Worm (Caenorhabditis elegans) whole organism, mixed stage, embryonic: ENCODE data around the gene ttr-36.

Experiments
- bed-3 ChIP-seq: fragments of 200-800 bp; sonication (Bioruptor generic); optimal IDR thresholded peaks from 3 replicates; lab custom pipeline; 2018; ENCODE audit warnings: mild to moderate bottlenecking, missing genetic modification characterization, moderate library complexity, missing compliant biosample characterization
- blmp-1 ChIP-seq: fragments of 150-350 bp; optimal IDR thresholded peaks from 2 replicates; lab custom pipeline; 2014; ENCODE audit warnings: missing biosample characterization, missing genetic modification characterization
- ceh-39 ChIP-seq: fragments of 150-350 bp; optimal IDR thresholded peaks from 2 replicates; lab custom pipeline; 2014; ENCODE audit warnings: missing biosample characterization, missing genetic modification characterization
- ceh-43 ChIP-seq: fragments of 200-800 bp; sonication (Bioruptor generic); optimal IDR thresholded peaks from 2 replicates; lab custom pipeline; 2018; ENCODE audit warnings: mild to moderate bottlenecking, missing genetic modification characterization, moderate library complexity, missing compliant biosample characterization
- ceh-83 ChIP-seq: fragments of 200-800 bp; sonication (Bioruptor generic); optimal IDR thresholded peaks from 2 replicates; lab custom pipeline; 2018; ENCODE audit warnings: mild to moderate bottlenecking, missing genetic modification characterization, missing compliant biosample characterization
- ces-1 ChIP-seq: fragments of 150-350 bp; optimal IDR thresholded peaks from 2 replicates; lab custom pipeline; 2014; ENCODE audit warnings: missing biosample characterization, missing genetic modification reagents, missing genetic modification characterization
- cnd-1 ChIP-seq: fragments of 200-800 bp; sonication (Bioruptor generic); optimal IDR thresholded peaks from 2 replicates; lab custom pipeline; 2018; ENCODE audit warnings: mild to moderate bottlenecking, missing genetic modification characterization, missing compliant biosample characterization
- drap-1 ChIP-seq: fragments of 200-800 bp; sonication (Bioruptor generic); optimal IDR thresholded peaks from 3 replicates; lab custom pipeline; 2018; ENCODE audit warnings: mild to moderate bottlenecking, missing genetic modification characterization, missing compliant biosample characterization
- elt-1 ChIP-seq: sonication (generic microtip); optimal IDR thresholded peaks from 2 replicates; lab custom pipeline; 2017; ENCODE audit warnings: missing genetic modification characterization, mild to moderate bottlenecking, missing compliant biosample characterization, antibody characterized with exemption, moderate library complexity, borderline replicate concordance; ENCODE audit not compliant: insufficient read depth
- elt-3 ChIP-seq: fragments of 150-350 bp; optimal IDR thresholded peaks from 2 replicates; lab custom pipeline; 2014; ENCODE audit warnings: missing biosample characterization, missing genetic modification characterization
- flh-1 ChIP-seq: fragments of 200-800 bp; sonication (Bioruptor generic); optimal IDR thresholded peaks from 2 replicates; lab custom pipeline; 2018; ENCODE audit warnings: mild to moderate bottlenecking, missing genetic modification characterization, moderate library complexity, missing compliant biosample characterization
- ham-2 ChIP-seq: fragments of 200-800 bp; sonication (Bioruptor generic); optimal IDR thresholded peaks from 2 replicates; lab custom pipeline; 2018; ENCODE audit warnings: mild to moderate bottlenecking, missing genetic modification characterization, missing compliant biosample characterization
- hlh-1 ChIP-seq: fragments of 150-350 bp; optimal IDR thresholded peaks from 2 replicates; lab custom pipeline; 2014; ENCODE audit warnings: missing biosample characterization, missing genetic modification reagents, missing genetic modification characterization
- lin-13 ChIP-seq: fragments of 150-350 bp; optimal IDR thresholded peaks from 2 replicates; lab custom pipeline; 2014; ENCODE audit warnings: missing biosample characterization, missing genetic modification characterization
- lin-32 ChIP-seq: fragments of 200-800 bp; sonication (Bioruptor generic); optimal IDR thresholded peaks from 2 replicates; lab custom pipeline; 2018; ENCODE audit warnings: mild to moderate bottlenecking, missing genetic modification characterization, missing compliant biosample characterization
- lsy-2 ChIP-seq: fragments of 150-350 bp; optimal IDR thresholded peaks from 2 replicates; lab custom pipeline; 2014; ENCODE audit warnings: missing biosample characterization, missing genetic modification characterization
- mep-1 ChIP-seq: fragments of 150-350 bp; optimal IDR thresholded peaks from 2 replicates; lab custom pipeline; 2017; ENCODE audit warnings: missing biosample characterization, missing genetic modification reagents, missing genetic modification characterization, inconsistent platforms
- nhr-12 ChIP-seq: fragments of 150-350 bp; optimal IDR thresholded peaks from 2 replicates; lab custom pipeline; 2014; ENCODE audit warnings: missing biosample characterization, missing genetic modification characterization
- nhr-2 ChIP-seq: fragments of 150-350 bp; optimal IDR thresholded peaks from 2 replicates; lab custom pipeline; 2014; ENCODE audit warnings: missing biosample characterization, missing genetic modification characterization
- nhr-237 ChIP-seq: fragments of 150-350 bp; optimal IDR thresholded peaks from 2 replicates; lab custom pipeline; 2014; ENCODE audit warnings: missing biosample characterization, missing genetic modification characterization
- nhr-28 ChIP-seq: fragments of 150-350 bp; optimal IDR thresholded peaks from 2 replicates; lab custom pipeline; 2014; ENCODE audit warnings: missing biosample characterization, missing genetic modification characterization
- pha-4 ChIP-seq: fragments of 150-350 bp; optimal IDR thresholded peaks from 2 replicates; lab custom pipeline; 2018; ENCODE audit warnings: missing biosample characterization, missing genetic modification reagents, missing genetic modification characterization
- snpc-4 ChIP-seq: fragments of 150-350 bp; optimal IDR thresholded peaks from 2 replicates; lab custom pipeline; 2014; ENCODE audit warnings: missing biosample characterization, missing genetic modification characterization
- tbx-8 ChIP-seq: fragments of 200-800 bp; sonication (Bioruptor generic); optimal IDR thresholded peaks from 2 replicates; lab custom pipeline; 2018; ENCODE audit warnings: mild to moderate bottlenecking, missing genetic modification characterization, moderate library complexity, missing compliant biosample characterization
- unc-120 ChIP-seq: sonication (generic microtip); optimal IDR thresholded peaks from 2 replicates; lab custom pipeline; 2017; ENCODE audit warnings: missing genetic modification characterization, missing compliant biosample characterization; ENCODE audit not compliant: poor library complexity, severe bottlenecking
- unc-39 ChIP-seq: fragments of 150-350 bp; optimal IDR thresholded peaks from 2 replicates; lab custom pipeline; 2014; ENCODE audit warnings: missing biosample characterization, missing genetic modification characterization
- unc-62 ChIP-seq: fragments of 150-350 bp; optimal IDR thresholded peaks from 2 replicates; lab custom pipeline; 2014; ENCODE audit warnings: missing biosample characterization, missing genetic modification reagents, missing genetic modification characterization
- zip-8 ChIP-seq: fragments of 150-350 bp; optimal IDR thresholded peaks from 2 replicates; lab custom pipeline; 2014; ENCODE audit warnings: missing biosample characterization, missing genetic modification characterization
- ztf-11 ChIP-seq: fragments of 150-350 bp; optimal IDR thresholded peaks from 2 replicates; lab custom pipeline; 2014; ENCODE audit warnings: missing biosample characterization, missing genetic modification characterization

The ttr-36 gene

DNA sequence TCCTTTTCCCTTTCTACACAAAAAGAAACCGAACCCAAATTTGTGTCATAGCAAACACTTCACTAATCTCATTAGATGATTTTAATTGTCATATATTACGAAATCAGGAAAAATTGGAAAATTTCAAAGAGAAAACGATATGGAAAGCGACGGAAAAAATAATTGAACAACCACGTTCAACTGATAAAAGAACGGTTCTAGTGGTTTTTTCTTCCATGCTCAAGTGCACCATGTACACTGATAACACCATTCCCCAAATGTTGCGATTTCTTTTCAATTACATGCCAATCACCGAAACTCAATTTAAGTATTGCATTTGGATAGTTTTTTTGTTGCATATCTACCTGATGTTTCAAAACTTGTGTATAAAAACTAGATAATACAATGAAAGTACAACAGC, 19.9 kb downstream of the ttr-36 start:
- no peak for TF ChIP-seq ham-2 (GFP tag; lab: Kevin White, UChicago)
- TF ChIP-seq unc-39 (tag; lab: Kevin White, UChicago) = no peak
- TF ChIP-seq elt-3 (tag; lab: Kevin White, UChicago) = no peak
- no peak for TF ChIP-seq unc-62 (GFP tag; lab: Kevin White, UChicago)
- no peak for TF ChIP-seq elt-1
- no peak for TF ChIP-seq ceh-43 (GFP tag; lab: Kevin White, UChicago)
- no peak for TF ChIP-seq nhr-12 (tag; lab: Kevin White, UChicago)

DNA sequence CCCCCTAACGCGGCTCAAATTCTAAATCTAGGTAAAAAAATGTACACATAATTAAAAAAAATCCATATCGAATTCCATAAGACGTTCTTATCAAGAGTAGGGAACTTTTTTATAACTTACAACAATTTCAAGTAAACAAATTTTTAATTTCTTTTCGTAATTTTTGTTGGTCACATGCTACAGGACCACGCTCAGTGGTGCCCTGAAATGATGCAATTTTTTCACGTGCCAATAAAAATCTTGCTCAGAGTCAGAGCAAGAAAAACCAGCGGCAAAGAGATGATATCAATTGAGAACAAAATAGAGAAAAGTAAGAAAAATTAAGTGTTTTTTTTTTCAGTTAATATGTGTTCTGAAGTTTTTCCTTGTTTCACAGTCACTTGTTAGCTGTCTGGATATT, 21.2 kb downstream of the ttr-36 start:
- no peak for TF ChIP-seq nhr-12 (tag; lab: Kevin White, UChicago)

DNA sequence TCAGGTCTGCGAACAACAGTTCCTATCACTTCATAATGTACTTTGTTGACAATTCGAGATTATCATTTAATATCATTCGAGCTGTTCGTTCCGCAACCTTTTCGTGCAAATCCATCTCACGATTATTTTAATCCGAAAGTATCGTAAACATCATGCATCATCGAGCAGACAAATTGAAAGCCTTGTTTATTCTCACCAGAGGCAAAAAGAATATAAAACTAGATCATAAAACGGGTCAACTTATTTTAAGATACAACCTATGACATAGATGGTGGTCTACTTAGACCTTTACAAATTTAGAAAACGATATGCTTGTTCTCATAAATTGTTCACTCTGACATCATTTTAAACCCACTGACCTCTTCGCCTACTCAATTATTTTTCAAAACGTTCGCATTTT, 22.3 kb downstream of the ttr-36 start:
- TF ChIP-seq flh-1 (no peak), blmp-1 (tag; lab: Kevin White, UChicago) (no peak), lsy-2 (no peak), elt-1 (no peak), ztf-11 (tag; lab: Kevin White, UChicago) (no peak), mep-1 (tag; lab: Kevin White, UChicago) (no peak), nhr-12 (tag; lab: Kevin White, UChicago) (no peak), nhr-237 (tag; lab: Kevin White, UChicago) (no peak), elt-3 (tag; lab: Kevin White, UChicago) (no peak), cnd-1 (no peak), pha-4 (tag; lab: Kevin White, UChicago) (no peak), unc-62 (GFP tag; lab: Kevin White, UChicago) (no peak), lin-13 (tag; lab: Kevin White, UChicago) (no peak), drap-1 (no peak)
- TF ChIP-seq, all 35 proteins: peak for 0

DNA sequence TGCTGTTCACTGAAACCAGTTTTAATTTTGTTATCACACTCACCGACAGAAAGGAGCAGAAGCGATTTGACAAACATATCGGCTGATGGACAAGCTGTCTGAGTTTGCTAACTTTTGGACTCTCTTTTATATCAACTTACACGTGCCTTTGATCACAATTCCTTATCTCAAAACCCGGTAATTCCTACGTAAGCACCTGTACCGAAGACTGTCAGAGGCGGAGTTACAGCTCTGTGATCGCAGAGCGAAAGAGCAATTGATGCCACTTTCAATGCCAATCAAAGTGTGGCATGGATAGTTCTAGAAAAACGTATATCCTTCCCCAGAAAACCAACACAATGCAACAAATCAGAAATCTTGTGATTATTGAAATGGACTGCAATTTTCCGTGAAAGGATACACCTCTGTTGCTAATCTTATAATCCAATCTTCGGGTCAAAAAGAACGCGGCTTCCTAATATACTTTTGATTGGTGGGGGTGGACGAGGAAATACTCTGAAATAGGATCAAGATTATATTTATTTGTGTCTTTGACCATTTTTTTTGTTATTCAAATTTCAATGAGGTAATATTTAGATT, 26.1 kb downstream of the ttr-36 start, which contains the start of gene ilys-5:
ilys-5 (minus strand) TSS at position 140 of the 579 bp plus-strand sequence.
- TF ChIP-seq snpc-4 (tag; lab: Kevin White, UChicago) (no peak), tbx-8 (GFP tag; lab: Kevin White, UChicago) (no peak)

- TF ChIP-seq nhr-28 (tag; lab: Kevin White, UChicago) = no peak
- TF ChIP-seq lsy-2 = no peak
- no peak for TF ChIP-seq drap-1
- TF ChIP-seq tbx-8 (GFP tag; lab: Kevin White, UChicago) = no peak
These were observed 27.3 kb downstream of the ttr-36 start for ce11 chrX:6538068-6538467.

- no peak for TF ChIP-seq snpc-4 (tag; lab: Kevin White, UChicago)
- TF ChIP-seq nhr-28 (tag; lab: Kevin White, UChicago) = no peak
- TF ChIP-seq elt-3 (tag; lab: Kevin White, UChicago) = no peak
- TF ChIP-seq blmp-1 (tag; lab: Kevin White, UChicago) = no peak
- TF ChIP-seq flh-1 = no peak
- peak; percentile 70 for TF ChIP-seq ces-1 (GFP tag; lab: Kevin White, UChicago)
These were observed 32.0 kb downstream of the ttr-36 start, which contains the start of gene T14E8.2 for ce11 chrX:6542692-6543091. Gene T14E8.2, plus strand, starts transcription at chrX:6542992.

DNA sequence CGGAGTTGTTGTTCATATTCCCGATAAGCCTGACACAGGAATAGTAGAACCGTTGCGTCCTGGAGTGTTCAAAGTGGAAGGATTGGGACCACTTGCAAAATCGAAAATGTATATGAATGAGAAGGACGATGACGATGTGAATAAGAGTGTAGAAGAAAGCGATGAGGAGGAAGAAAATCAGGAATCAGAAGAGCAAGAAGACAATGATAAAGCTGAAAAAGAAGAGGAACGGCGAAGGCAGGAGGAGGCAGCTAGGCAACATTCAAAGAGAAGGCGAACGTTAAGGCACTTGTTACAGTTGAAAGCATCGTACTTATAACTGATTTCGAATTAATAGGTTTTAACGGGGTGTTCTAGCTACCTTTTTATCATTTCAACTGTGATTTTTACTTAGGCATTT, 32.9 kb downstream of the ttr-36 start:
- no peak for TF ChIP-seq snpc-4 (tag; lab: Kevin White, UChicago)
- TF ChIP-seq cnd-1 = no peak
- TF ChIP-seq drap-1 = no peak
- no peak for TF ChIP-seq hlh-1
- TF ChIP-seq zip-8 (tag; lab: Kevin White, UChicago) = no peak
- no peak for TF ChIP-seq unc-120 (tag; lab: Kevin White, UChicago)
- TF ChIP-seq lin-32 = no peak
- TF ChIP-seq unc-62 (GFP tag; lab: Kevin White, UChicago) = no peak
- TF ChIP-seq bed-3 (GFP tag; lab: Kevin White, UChicago) = no peak
- TF ChIP-seq elt-1 = no peak
- no peak for TF ChIP-seq nhr-28 (tag; lab: Kevin White, UChicago)
- no peak for TF ChIP-seq blmp-1 (tag; lab: Kevin White, UChicago)
- no peak for TF ChIP-seq lsy-2
- TF ChIP-seq ceh-39 = no peak
- TF ChIP-seq elt-3 (tag; lab: Kevin White, UChicago) = no peak
- no peak for TF ChIP-seq nhr-2 (tag; lab: Kevin White, UChicago)
- no peak for TF ChIP-seq unc-39 (tag; lab: Kevin White, UChicago)
- TF ChIP-seq pha-4 (tag; lab: Kevin White, UChicago) = no peak
- TF ChIP-seq ceh-83 (GFP tag; lab: Kevin White, UChicago) = no peak
- no peak for TF ChIP-seq ztf-11 (tag; lab: Kevin White, UChicago)
